Fruit fly (Drosophila melanogaster): Measurements from ENCODE around the gene Sf3b5.

The Sf3b5 gene

DNA sequence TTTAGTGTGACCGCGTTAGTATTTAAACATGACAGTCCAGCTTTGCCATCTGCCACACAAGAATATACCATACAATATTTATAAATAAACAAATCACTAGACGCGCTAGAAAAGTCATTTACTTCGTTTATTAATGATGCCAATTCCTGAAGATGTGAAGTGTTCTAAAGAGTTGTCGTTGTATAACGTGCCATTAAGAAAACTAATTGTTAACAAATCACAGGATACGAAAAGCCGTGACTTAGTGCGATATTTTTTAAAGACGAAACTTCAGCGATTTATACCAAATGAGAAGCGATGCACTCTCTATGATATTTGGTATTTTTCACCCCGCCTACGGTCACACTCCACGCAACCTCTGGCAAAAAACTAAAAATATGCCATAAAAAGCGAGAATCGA lies 24.3 kb upstream of the Sf3b5 start, which contains the start of gene neur (continued):
- TF ChIP-seq chn (GFP tag; optimal IDR thresholded peaks at IDR 0.05) = peak; percentile 27
- TF ChIP-seq Hr51 (GFP tag; optimal IDR thresholded peaks at IDR 0.05) = no peak
- peak; percentile 44 for TF ChIP-seq CG8924 (tag; optimal IDR thresholded peaks at IDR 0.05)
- TF ChIP-seq vfl (GFP tag; optimal IDR thresholded peaks at IDR 0.05) = no peak
- TF ChIP-seq btn (GFP tag; optimal IDR thresholded peaks at IDR 0.05) = no peak
- no peak for TF ChIP-seq tna (GFP tag; IDR thresholded peaks at IDR 0.05; ENCODE audit: partially characterized antibody)
- TF ChIP-seq hbn (GFP tag; IDR thresholded peaks at IDR 0.05; ENCODE audit: partially characterized antibody) = 0 out of 2 replicates have a peak, but pooled peaks have one; percentile 18
- TF ChIP-seq CG10565 (GFP tag; optimal IDR thresholded peaks at IDR 0.05) = no peak
- no peak for TF ChIP-seq CG6689 (GFP tag; IDR thresholded peaks at IDR 0.05)
- TF ChIP-seq D19B (GFP tag; optimal IDR thresholded peaks at IDR 0.05) = no peak
- TF ChIP-seq toy (GFP tag; IDR thresholded peaks at IDR 0.05) = no peak
- no peak for TF ChIP-seq CG15073 (GFP tag; optimal IDR thresholded peaks at IDR 0.05)
- TF ChIP-seq HLHmδ (GFP tag; optimal IDR thresholded peaks at IDR 0.05) = no peak
- TF ChIP-seq CG32767 (GFP tag; IDR thresholded peaks at IDR 0.05) = no peak
- no peak for TF ChIP-seq Usf (GFP tag; optimal IDR thresholded peaks at IDR 0.05)
- TF ChIP-seq jumu (GFP tag; optimal IDR thresholded peaks at IDR 0.05) = peak; percentile 13
- peak; percentile 76 for TF ChIP-seq sens (GFP tag)
- no peak for TF ChIP-seq CG10959 (GFP tag; IDR thresholded peaks at IDR 0.05)
- TF ChIP-seq mirr (GFP tag; optimal IDR thresholded peaks at IDR 0.05) = no peak
- TF ChIP-seq BEAF-32 (GFP tag; optimal IDR thresholded peaks at IDR 0.05) = peak; percentile 91
- no peak for TF ChIP-seq dati (GFP tag; IDR thresholded peaks at IDR 0.05)
- TF ChIP-seq CG34422 (GFP tag; IDR thresholded peaks at IDR 0.05) = peak; percentile 54; the same call in 1 of the 3 replicates
- TF ChIP-seq sens-2 (GFP tag; IDR thresholded peaks at IDR 0.05) = no peak
- no peak for TF ChIP-seq Adf1 (GFP tag; IDR thresholded peaks at IDR 0.05)
- peak; percentile 17 for TF ChIP-seq HLH54F (GFP tag; optimal IDR thresholded peaks at IDR 0.05)
- no peak for TF ChIP-seq klu (GFP tag; IDR thresholded peaks at IDR 0.05)
- no peak for TF ChIP-seq bab2 (GFP tag; optimal IDR thresholded peaks at IDR 0.05)
- TF ChIP-seq CG18764 (GFP tag; optimal IDR thresholded peaks at IDR 0.05) = no peak
- no peak for TF ChIP-seq CG1529 (GFP tag; optimal IDR thresholded peaks at IDR 0.05)
- no peak for TF ChIP-seq oc (tag; optimal IDR thresholded peaks at IDR 0.05)
- no peak for TF ChIP-seq CG11093 (GFP tag; IDR thresholded peaks at IDR 0.05)
- TF ChIP-seq CG6272 (GFP tag; IDR thresholded peaks at IDR 0.05) = no peak
- no peak for TF ChIP-seq CG4360 (GFP tag; IDR thresholded peaks at IDR 0.05)
- TF ChIP-seq exex (tag; optimal IDR thresholded peaks at IDR 0.05) = no peak
- no peak for TF ChIP-seq kay (GFP tag; optimal IDR thresholded peaks at IDR 0.05)
- TF ChIP-seq bigmax (GFP tag; optimal IDR thresholded peaks at IDR 0.05) = no peak
- peak; percentile 54 for TF ChIP-seq CG2116 (GFP tag; optimal IDR thresholded peaks at IDR 0.05)
- peak; percentile 33 for TF ChIP-seq grn (GFP tag; optimal IDR thresholded peaks at IDR 0.05)
- peak; percentile 59; the same call in 2 of the 3 replicates for TF ChIP-seq CG6791 (GFP tag; IDR thresholded peaks at IDR 0.05; ENCODE audit: partially characterized antibody)
- no peak for TF ChIP-seq disco-r (GFP tag; optimal IDR thresholded peaks at IDR 0.05)
- no peak for TF ChIP-seq ind (GFP tag; optimal IDR thresholded peaks at IDR 0.05)
- no peak for TF ChIP-seq lmd (GFP tag; IDR thresholded peaks at IDR 0.05)
- no peak for TF ChIP-seq Jarid2 (GFP tag; optimal IDR thresholded peaks at IDR 0.05)
- TF ChIP-seq CG16863 (GFP tag; optimal IDR thresholded peaks at IDR 0.05) = no peak
- 0 out of 3 replicates have a peak, but pooled peaks have one; percentile 54 for TF ChIP-seq CG14860 (GFP tag; IDR thresholded peaks at IDR 0.05; ENCODE audit: partially characterized antibody)
- no peak for TF ChIP-seq Drgx (GFP tag; IDR thresholded peaks at IDR 0.05)
- TF ChIP-seq bbx (GFP tag; IDR thresholded peaks at IDR 0.05; ENCODE audit: partially characterized antibody) = peak; percentile 60; the same call in 1 of the 2 replicates
- TF ChIP-seq ac (GFP tag; optimal IDR thresholded peaks at IDR 0.05) = no peak
- no peak for TF ChIP-seq sob (GFP tag; IDR thresholded peaks at IDR 0.05)
- TF ChIP-seq CG33213 (GFP tag; optimal IDR thresholded peaks at IDR 0.05) = peak; percentile 64
- no peak for TF ChIP-seq Lim3 (GFP tag; IDR thresholded peaks at IDR 0.05)
- peak; percentile 84 for TF ChIP-seq CG17829 (tag; optimal IDR thresholded peaks at IDR 0.05)

All from whole organism, embryonic.